Fruit fly (Drosophila melanogaster) whole organism, prepupa: Measurements from ENCODE around the gene ppk24.

Source experiments
- CG10631 ChIP-seq: fragments of 200-800 bp; sonication (Bioruptor generic); optimal IDR thresholded peaks from 2 replicates; lab custom pipeline; 2016; ENCODE audit warnings: missing biosample characterization, missing genetic modification characterization
- CG10669 ChIP-seq: fragments of 200-800 bp; sonication (Bioruptor generic); optimal IDR thresholded peaks from 3 replicates; lab custom pipeline; 2018; ENCODE audit warnings: missing biosample characterization, mild to moderate bottlenecking, missing genetic modification characterization, moderate library complexity
- CG11762 ChIP-seq: fragments of 200-800 bp; sonication (Bioruptor generic); optimal IDR thresholded peaks from 3 replicates; lab custom pipeline; 2016; ENCODE audit warnings: missing biosample characterization, missing genetic modification characterization; ENCODE audit not compliant: insufficient read depth
- CG3032 ChIP-seq: fragments of 200-800 bp; optimal IDR thresholded peaks from 2 replicates; lab custom pipeline; 2019; ENCODE audit warnings: missing biosample characterization, mild to moderate bottlenecking, missing genetic modification characterization, moderate library complexity
- CG31627 ChIP-seq: fragments of 200-800 bp; sonication (Bioruptor generic); optimal IDR thresholded peaks from 3 replicates; lab custom pipeline; 2016; ENCODE audit warnings: missing biosample characterization, missing genetic modification characterization
- CG32006 ChIP-seq: fragments of 200-800 bp; sonication (Bioruptor generic); optimal IDR thresholded peaks from 3 replicates; lab custom pipeline; 2017; ENCODE audit warnings: missing biosample characterization, mild to moderate bottlenecking, missing genetic modification characterization
- CG34406 ChIP-seq: fragments of 200-800 bp; sonication (Bioruptor generic); optimal IDR thresholded peaks from 3 replicates; lab custom pipeline; 2016; ENCODE audit warnings: missing biosample characterization, missing genetic modification characterization
- CG3919 ChIP-seq: fragments of 200-800 bp; sonication (Bioruptor generic); optimal IDR thresholded peaks from 3 replicates; lab custom pipeline; 2016; ENCODE audit warnings: missing biosample characterization, missing genetic modification characterization
- CG6163 ChIP-seq: fragments of 200-800 bp; sonication (Bioruptor generic); IDR thresholded peaks from 3 replicates; pipeline ENCODE4 v1.3.6; 2022; ENCODE audit warnings: missing biosample characterization, missing genetic modification characterization
- CG6276 ChIP-seq: fragments of 200-800 bp; sonication (Bioruptor generic); optimal IDR thresholded peaks from 2 replicates; lab custom pipeline; 2017; ENCODE audit warnings: missing biosample characterization, mild to moderate bottlenecking, missing genetic modification characterization
- CG6792 ChIP-seq: fragments of 200-800 bp; sonication (Bioruptor generic); optimal IDR thresholded peaks from 3 replicates; lab custom pipeline; 2016; ENCODE audit warnings: missing biosample characterization, missing genetic modification characterization
- CG7368 ChIP-seq: fragments of 200-800 bp; sonication (Bioruptor generic); optimal IDR thresholded peaks from 3 replicates; lab custom pipeline; 2016; ENCODE audit warnings: missing biosample characterization, missing genetic modification characterization
- CG8119 ChIP-seq: fragments of 200-800 bp; sonication (Bioruptor generic); IDR thresholded peaks from 3 replicates; pipeline ENCODE4 v1.3.6; 2022; ENCODE audit warnings: missing biosample characterization, missing genetic modification characterization
- CG8632 ChIP-seq: fragments of 200-800 bp; sonication (Bioruptor generic); optimal IDR thresholded peaks from 3 replicates; lab custom pipeline; 2016; ENCODE audit warnings: missing biosample characterization, missing genetic modification characterization
- Eip75B ChIP-seq: fragments of 200-800 bp; sonication (Bioruptor generic); optimal IDR thresholded peaks from 3 replicates; lab custom pipeline; 2016; ENCODE audit warnings: missing biosample characterization, missing genetic modification characterization
- Eip78C ChIP-seq: fragments of 200-800 bp; sonication (Bioruptor generic); peaks from one replicate; lab custom pipeline; 2016; ENCODE audit warnings: missing biosample characterization, missing genetic modification characterization
- Ets21C ChIP-seq: fragments of 200-800 bp; sonication (Bioruptor generic); optimal IDR thresholded peaks from 3 replicates; lab custom pipeline; 2016; ENCODE audit warnings: missing biosample characterization, missing genetic modification characterization
- Ets96B ChIP-seq: fragments of 200-800 bp; optimal IDR thresholded peaks from 2 replicates; lab custom pipeline; 2019; ENCODE audit warnings: missing biosample characterization, mild to moderate bottlenecking, missing genetic modification characterization, moderate library complexity
- Hr38 ChIP-seq: sonication (Bioruptor generic); optimal IDR thresholded peaks from 2 replicates; lab custom pipeline; 2016; ENCODE audit warnings: missing biosample characterization, missing genetic modification characterization
- Hr39 ChIP-seq: fragments of 200-800 bp; sonication (Bioruptor generic); optimal IDR thresholded peaks from 2 replicates; lab custom pipeline; 2016; ENCODE audit warnings: missing biosample characterization, missing genetic modification characterization
- Lpt ChIP-seq: fragments of 200-800 bp; sonication (Bioruptor generic); optimal IDR thresholded peaks from 3 replicates; lab custom pipeline; 2016; ENCODE audit warnings: missing biosample characterization, missing genetic modification characterization
- Met ChIP-seq: fragments of 200-800 bp; sonication (Bioruptor generic); optimal IDR thresholded peaks from 3 replicates; lab custom pipeline; 2016; ENCODE audit warnings: missing biosample characterization, missing genetic modification characterization
- OdsH ChIP-seq: fragments of 200-800 bp; sonication (Bioruptor generic); optimal IDR thresholded peaks from 3 replicates; lab custom pipeline; 2016; ENCODE audit warnings: missing biosample characterization, missing genetic modification characterization
- Smox ChIP-seq: fragments of 200-800 bp; sonication (Bioruptor generic); optimal IDR thresholded peaks from 3 replicates; lab custom pipeline; 2016; ENCODE audit warnings: missing biosample characterization, missing genetic modification characterization
- Sox102F ChIP-seq: fragments of 200-800 bp; sonication (Bioruptor generic); optimal IDR thresholded peaks from 2 replicates; lab custom pipeline; 2016; ENCODE audit warnings: missing biosample characterization, mild to moderate bottlenecking, missing genetic modification characterization
- Sox14 ChIP-seq: fragments of 200-800 bp; sonication (Bioruptor generic); optimal IDR thresholded peaks from 3 replicates; lab custom pipeline; 2016; ENCODE audit warnings: missing biosample characterization, missing genetic modification characterization
- achi ChIP-seq: fragments of 200-800 bp; sonication (Bioruptor generic); optimal IDR thresholded peaks from 3 replicates; lab custom pipeline; 2016; ENCODE audit warnings: missing biosample characterization, missing genetic modification characterization
- acj6 ChIP-seq: fragments of 200-800 bp; sonication (Bioruptor generic); optimal IDR thresholded peaks from 3 replicates; lab custom pipeline; 2016; ENCODE audit warnings: missing biosample characterization, missing genetic modification characterization
- cyc ChIP-seq: fragments of 200-800 bp; sonication (Bioruptor generic); optimal IDR thresholded peaks from 3 replicates; lab custom pipeline; 2016; ENCODE audit warnings: missing biosample characterization, missing genetic modification characterization
- dac ChIP-seq: fragments of 200-800 bp; sonication (Bioruptor generic); optimal IDR thresholded peaks from 2 replicates; lab custom pipeline; 2017; ENCODE audit warnings: missing biosample characterization, mild to moderate bottlenecking, missing genetic modification characterization
- eg ChIP-seq: fragments of 200-800 bp; sonication (Bioruptor generic); IDR thresholded peaks from 3 replicates; pipeline ENCODE4 v1.3.6; 2022; ENCODE audit warnings: missing biosample characterization, missing genetic modification characterization
- esn ChIP-seq: fragments of 200-800 bp; sonication (Bioruptor generic); optimal IDR thresholded peaks from 2 replicates; lab custom pipeline; 2016; ENCODE audit warnings: missing biosample characterization, mild to moderate bottlenecking, missing genetic modification characterization, moderate library complexity
- fd85E ChIP-seq: fragments of 200-800 bp; sonication (Bioruptor generic); optimal IDR thresholded peaks from 3 replicates; lab custom pipeline; 2016; ENCODE audit warnings: missing biosample characterization, missing genetic modification characterization
- lz ChIP-seq: fragments of 200-800 bp; sonication (Bioruptor generic); optimal IDR thresholded peaks from 3 replicates; lab custom pipeline; 2016; ENCODE audit warnings: missing biosample characterization, missing genetic modification characterization
- pdm3 ChIP-seq: fragments of 200-800 bp; sonication (Bioruptor generic); optimal IDR thresholded peaks from 3 replicates; lab custom pipeline; 2016; ENCODE audit warnings: missing biosample characterization, missing genetic modification characterization
- salr ChIP-seq, 2 experiments: fragments of 200-800 bp; sonication (Bioruptor generic); optimal IDR thresholded peaks; 3 replicates each; lab custom pipeline; 2016 to 2018; ENCODE audit warnings: missing biosample characterization in 2 of 2, missing genetic modification characterization in 2 of 2, mild to moderate bottlenecking in 1 of 2
- spab ChIP-seq: fragments of 200-800 bp; sonication (Bioruptor generic); optimal IDR thresholded peaks from 2 replicates; lab custom pipeline; 2017; ENCODE audit warnings: missing biosample characterization, mild to moderate bottlenecking, missing genetic modification characterization, missing genetic modification reagents
- svp ChIP-seq: fragments of 200-800 bp; sonication (Bioruptor generic); peaks from one replicate; lab custom pipeline; 2016; ENCODE audit warnings: missing biosample characterization, missing genetic modification characterization
- topi ChIP-seq: fragments of 200-800 bp; sonication (Bioruptor generic); optimal IDR thresholded peaks from 3 replicates; lab custom pipeline; 2016; ENCODE audit warnings: missing biosample characterization, missing genetic modification characterization
- vri ChIP-seq: fragments of 200-800 bp; sonication (Bioruptor generic); optimal IDR thresholded peaks from 3 replicates; lab custom pipeline; 2016; ENCODE audit warnings: missing biosample characterization, mild to moderate bottlenecking, missing genetic modification characterization

Gene ppk24

dm6 chr3R:31295694-31296093, 30.2 kb downstream of the ppk24 start (continued):
- TF ChIP-seq CG6276 (GFP tag; lab: Kevin White, UChicago) (peak; percentile 30), CG8119 (GFP tag; lab: Robert Waterston, UW) (peak; percentile 69), Hr39 (GFP tag; lab: Kevin White, UChicago) (peak; percentile 49), CG10669 (GFP tag; lab: Kevin White, UChicago) (peak; percentile 39), svp (GFP tag; lab: Kevin White, UChicago) (peak; percentile 72), CG10631 (GFP tag; lab: Kevin White, UChicago) (peak; percentile 49), CG3032 (tag; lab: Kevin White, UChicago) (peak; percentile 41), OdsH (GFP tag; lab: Kevin White, UChicago) (peak; percentile 64)

- peak; percentile 56 for TF ChIP-seq Smox (GFP tag; lab: Kevin White, UChicago)
- TF ChIP-seq Met (GFP tag; lab: Kevin White, UChicago): peak; percentile 73
- TF ChIP-seq Eip78C (GFP tag; lab: Kevin White, UChicago): peak; percentile 68
- TF ChIP-seq CG6276 (GFP tag; lab: Kevin White, UChicago): no peak
- TF ChIP-seq Ets21C: peak; percentile 26
- peak; percentile 5 for TF ChIP-seq CG10631 (GFP tag; lab: Kevin White, UChicago)
- TF ChIP-seq CG11762: no peak
- TF ChIP-seq Sox102F (GFP tag; lab: Kevin White, UChicago): peak; percentile 74
- peak; percentile 22 for TF ChIP-seq CG8632 (GFP tag; lab: Kevin White, UChicago)
- TF ChIP-seq CG32006 (GFP tag; lab: Kevin White, UChicago): peak; percentile 4
- TF ChIP-seq Hr39 (GFP tag; lab: Kevin White, UChicago): peak; percentile 56
- TF ChIP-seq acj6: peak; percentile 25
- TF ChIP-seq esn (GFP tag; lab: Kevin White, UChicago): peak; percentile 70
- TF ChIP-seq Lpt: no peak
- TF ChIP-seq CG31627 (GFP tag; lab: Kevin White, UChicago): peak; percentile 54
- peak; percentile 41 for TF ChIP-seq Sox14 (GFP tag; lab: Kevin White, UChicago)
- TF ChIP-seq pdm3 (GFP tag; lab: Kevin White, UChicago): peak; percentile 33
- TF ChIP-seq eg: no peak
- TF ChIP-seq Ets96B (tag; lab: Kevin White, UChicago): no peak
- TF ChIP-seq CG6163 (GFP tag; lab: Robert Waterston, UW): 0 out of 3 replicates have a peak, but pooled peaks have one; percentile 12
- peak; percentile 11 for TF ChIP-seq Eip75B (GFP tag; lab: Kevin White, UChicago)
- peak; percentile 41 for TF ChIP-seq lz (GFP tag; lab: Kevin White, UChicago)
- TF ChIP-seq CG10669 (GFP tag; lab: Kevin White, UChicago): no peak
- peak; percentile 19 for TF ChIP-seq vri
- TF ChIP-seq CG34406: peak; percentile 3
- TF ChIP-seq CG3919 (GFP tag; lab: Kevin White, UChicago): peak; percentile 14
- TF ChIP-seq topi: peak; percentile 45
- TF ChIP-seq fd85E: no peak
- TF ChIP-seq CG6792: peak; percentile 26
- peak; percentile 31 for TF ChIP-seq achi (GFP tag; lab: Kevin White, UChicago)
- peak; percentile 44 for TF ChIP-seq cyc (GFP tag; lab: Kevin White, UChicago)
- peak; percentile 9 for TF ChIP-seq OdsH (GFP tag; lab: Kevin White, UChicago)
- peak; percentile 92 for TF ChIP-seq svp (GFP tag; lab: Kevin White, UChicago)
These were observed 31.5 kb downstream of the ppk24 start for dm6 chr3R:31296989-31297388.

- TF ChIP-seq Eip78C (GFP tag; lab: Kevin White, UChicago) (peak; percentile 48), spab (GFP tag; lab: Kevin White, UChicago) (no peak)
- TF ChIP-seq, all 60 proteins: peak for 1
These were observed 36.0 kb downstream of the ppk24 start for dm6 chr3R:31301527-31301926.

dm6 chr3R:31305284-31305683, 39.8 kb downstream of the ppk24 start, which contains the start of gene pHCl-2:
pHCl-2 (minus strand) TSS chr3R:31305384.
- TF ChIP-seq Hr38 (no peak), CG31627 (GFP tag; lab: Kevin White, UChicago) (no peak), salr (GFP tag; optimal IDR thresholded peaks at IDR 0.05; lab: Kevin White, UChicago) (no peak), achi (GFP tag; lab: Kevin White, UChicago) (no peak), CG32006 (GFP tag; lab: Kevin White, UChicago) (no peak), dac (GFP tag; lab: Kevin White, UChicago) (no peak), CG7368 (GFP tag; lab: Kevin White, UChicago) (no peak)
